Worm (Caenorhabditis elegans) whole organism, L1 larva: ENCODE results near the gene C24D10.5.

Experiments used
- C04F5.9 ChIP-seq: sonication (generic microtip); optimal IDR thresholded peaks from 2 replicates; lab custom pipeline; 2016; ENCODE audit warnings: missing genetic modification characterization, missing compliant biosample characterization
- C34B4.2 ChIP-seq: sonication (generic microtip); optimal IDR thresholded peaks from 2 replicates; lab custom pipeline; 2017; ENCODE audit warnings: mild to moderate bottlenecking, missing genetic modification characterization, missing compliant biosample characterization
- F16B12.6 ChIP-seq: fragments of 150-350 bp; optimal IDR thresholded peaks from 2 replicates; lab custom pipeline; 2014; ENCODE audit warnings: missing biosample characterization, missing genetic modification characterization
- Y116A8C.19 ChIP-seq: sonication (generic microtip); optimal IDR thresholded peaks from 2 replicates; lab custom pipeline; 2016; ENCODE audit warnings: missing compliant biosample characterization, missing genetic modification characterization, borderline replicate concordance
- aha-1 ChIP-seq: fragments of 150-350 bp; optimal IDR thresholded peaks from 2 replicates; lab custom pipeline; 2014; ENCODE audit warnings: missing biosample characterization, missing genetic modification characterization
- ama-1 ChIP-seq: fragments of 150-350 bp; optimal IDR thresholded peaks from 2 replicates; lab custom pipeline; 2014
- blmp-1 ChIP-seq: fragments of 150-350 bp; optimal IDR thresholded peaks from 2 replicates; lab custom pipeline; 2014; ENCODE audit warnings: missing biosample characterization, missing genetic modification characterization
- ceh-63 ChIP-seq: fragments of 200-800 bp; sonication (Bioruptor generic); optimal IDR thresholded peaks from 2 replicates; lab custom pipeline; 2018; ENCODE audit warnings: mild to moderate bottlenecking, missing genetic modification characterization, missing compliant biosample characterization
- ceh-8 ChIP-seq: fragments of 200-800 bp; sonication (Bioruptor generic); optimal IDR thresholded peaks from 2 replicates; lab custom pipeline; 2018; ENCODE audit warnings: mild to moderate bottlenecking, missing genetic modification characterization, moderate library complexity, missing compliant biosample characterization
- ceh-82 ChIP-seq, 3 experiments: fragments of 150-350 bp in 1 of 3; sonication (generic microtip) in 2 of 3; optimal IDR thresholded peaks; 2 replicates each; lab custom pipeline; 2014 to 2017; ENCODE audit warnings: missing biosample characterization in 3 of 3, missing genetic modification characterization in 3 of 3
- ceh-88 ChIP-seq: fragments of 200-800 bp; sonication (Bioruptor generic); IDR thresholded peaks from 2 replicates; pipeline ENCODE4 v1.3.6; 2022; ENCODE audit warnings: missing genetic modification characterization, missing compliant biosample characterization
- ceh-90 ChIP-seq: sonication (generic microtip); optimal IDR thresholded peaks from 2 replicates; lab custom pipeline; 2016; ENCODE audit warnings: missing genetic modification characterization, missing compliant biosample characterization
- ces-1 ChIP-seq: fragments of 150-350 bp; optimal IDR thresholded peaks from 2 replicates; lab custom pipeline; 2014; ENCODE audit warnings: missing biosample characterization, missing genetic modification reagents, missing genetic modification characterization
- dsc-1 ChIP-seq: sonication (generic microtip); optimal IDR thresholded peaks from 2 replicates; lab custom pipeline; 2016; ENCODE audit warnings: mild to moderate bottlenecking, missing genetic modification characterization, missing compliant biosample characterization
- efl-1 ChIP-seq, 4 experiments: fragments of 150-350 bp; optimal IDR thresholded peaks in 3 of 4; peaks in 1 of 4; 1 replicate in 1 of 4; 2 replicates in 3 of 4; lab custom pipeline; 2014; ENCODE audit warnings: missing biosample characterization in 2 of 4, missing genetic modification characterization in 2 of 4, missing genetic modification reagents in 2 of 4
- egl-13 ChIP-seq: sonication (generic microtip); optimal IDR thresholded peaks from 2 replicates; lab custom pipeline; 2016; ENCODE audit warnings: missing genotype, missing genetic modification reagents, missing genetic modification characterization, missing compliant biosample characterization
- egl-27 ChIP-seq, 2 experiments: fragments of 150-350 bp in 1 of 2; sonication (generic microtip); optimal IDR thresholded peaks; 3 replicates each; lab custom pipeline; 2017 to 2018; ENCODE audit warnings: missing biosample characterization in 2 of 2, missing genetic modification characterization in 2 of 2, missing genetic modification reagents in 2 of 2
- elt-2 ChIP-seq: sonication (generic microtip); optimal IDR thresholded peaks from 2 replicates; lab custom pipeline; 2016; ENCODE audit warnings: missing genetic modification characterization, mild to moderate bottlenecking, inconsistent platforms, missing compliant biosample characterization, missing genetic modification reagents
- elt-3 ChIP-seq, 6 experiments: fragments of 150-350 bp in 1 of 6; sonication (generic microtip); optimal IDR thresholded peaks; 2 replicates each; lab custom pipeline; 2017 to 2018; ENCODE audit warnings: missing biosample characterization in 6 of 6, missing genetic modification characterization in 6 of 6, inconsistent platforms in 1 of 6
- fkh-8 ChIP-seq: sonication (generic microtip); optimal IDR thresholded peaks from 2 replicates; lab custom pipeline; 2016; ENCODE audit warnings: mild to moderate bottlenecking, missing genetic modification characterization, missing compliant biosample characterization
- fos-1 ChIP-seq: fragments of 150-350 bp; optimal IDR thresholded peaks from 2 replicates; lab custom pipeline; 2014; ENCODE audit warnings: missing biosample characterization, missing genetic modification characterization
- hlh-17 ChIP-seq: fragments of 200-800 bp; sonication (Bioruptor generic); optimal IDR thresholded peaks from 2 replicates; lab custom pipeline; 2018; ENCODE audit warnings: missing genetic modification characterization, mild to moderate bottlenecking, missing compliant biosample characterization, moderate library complexity, borderline replicate concordance
- hlh-4 ChIP-seq: sonication (generic microtip); optimal IDR thresholded peaks from 2 replicates; lab custom pipeline; 2016; ENCODE audit warnings: mild to moderate bottlenecking, missing genetic modification characterization, missing compliant biosample characterization
- hpl-2 ChIP-seq: fragments of 150-350 bp; optimal IDR thresholded peaks from 2 replicates; lab custom pipeline; 2014; ENCODE audit warnings: missing biosample characterization, missing genetic modification reagents, missing genetic modification characterization
- isw-1 ChIP-seq: fragments of 200-800 bp; sonication (Bioruptor generic); IDR thresholded peaks from 2 replicates; pipeline ENCODE4 v1.3.6; 2022; ENCODE audit warnings: missing genetic modification characterization, missing compliant biosample characterization
- lin-13 ChIP-seq: fragments of 150-350 bp; optimal IDR thresholded peaks from 2 replicates; lab custom pipeline; 2014; ENCODE audit warnings: missing biosample characterization, missing genetic modification reagents, missing genetic modification characterization
- lin-14 ChIP-seq: fragments of 200-800 bp; sonication (Bioruptor generic); optimal IDR thresholded peaks from 2 replicates; lab custom pipeline; 2018; ENCODE audit warnings: mild to moderate bottlenecking, missing genetic modification characterization, moderate library complexity, missing compliant biosample characterization
- lin-15B ChIP-seq: fragments of 150-350 bp; sonication (generic microtip); optimal IDR thresholded peaks from 3 replicates; lab custom pipeline; 2014; ENCODE audit warnings: missing biosample characterization, missing genetic modification characterization
- lin-35 ChIP-seq, 2 experiments: fragments of 150-350 bp; optimal IDR thresholded peaks; 2 replicates each; lab custom pipeline; 2014; ENCODE audit warnings: missing biosample characterization in 2 of 2, missing genetic modification characterization in 2 of 2, missing genetic modification reagents in 2 of 2
- lin-39 ChIP-seq: fragments of 150-350 bp; optimal IDR thresholded peaks from 2 replicates; lab custom pipeline; 2014; ENCODE audit warnings: missing biosample characterization, missing genetic modification reagents, missing genetic modification characterization
- lsy-2 ChIP-seq, 2 experiments: fragments of 150-350 bp; optimal IDR thresholded peaks; 2 replicates each; lab custom pipeline; 2014; ENCODE audit warnings: missing biosample characterization in 2 of 2, missing genetic modification characterization in 2 of 2
- mab-9 ChIP-seq: fragments of 200-800 bp; sonication (Bioruptor generic); IDR thresholded peaks from 2 replicates; pipeline ENCODE4 v1.3.6; 2022; ENCODE audit warnings: missing genetic modification reagents, missing genetic modification characterization, missing compliant biosample characterization
- mdl-1 ChIP-seq, 2 experiments: fragments of 150-350 bp; optimal IDR thresholded peaks; 2 replicates each; lab custom pipeline; 2014 to 2017; ENCODE audit warnings: missing biosample characterization in 2 of 2, missing genetic modification characterization in 2 of 2, inconsistent platforms in 1 of 2
- mep-1 ChIP-seq: fragments of 150-350 bp; optimal IDR thresholded peaks from 2 replicates; lab custom pipeline; 2014; ENCODE audit warnings: missing biosample characterization, missing genetic modification characterization
- nhr-12 ChIP-seq: sonication (generic microtip); optimal IDR thresholded peaks from 2 replicates; lab custom pipeline; 2017; ENCODE audit warnings: missing biosample characterization, missing genetic modification characterization
- nhr-19 ChIP-seq: fragments of 200-800 bp; sonication (Bioruptor generic); conservative IDR thresholded peaks from 2 replicates; pipeline ENCODE4 v1.3.6; 2022; ENCODE audit warnings: missing genetic modification characterization, missing compliant biosample characterization
- nhr-20 ChIP-seq: sonication (generic microtip); optimal IDR thresholded peaks from 2 replicates; lab custom pipeline; 2016; ENCODE audit warnings: mild to moderate bottlenecking, missing genetic modification characterization, missing compliant biosample characterization
- nhr-71 ChIP-seq: sonication (generic microtip); optimal IDR thresholded peaks from 2 replicates; lab custom pipeline; 2016; ENCODE audit warnings: mild to moderate bottlenecking, missing genetic modification characterization, moderate library complexity, missing compliant biosample characterization
- nhr-84 ChIP-seq: sonication (generic microtip); optimal IDR thresholded peaks from 2 replicates; lab custom pipeline; 2017; ENCODE audit warnings: missing biosample characterization, missing genetic modification characterization
- nhr-85 ChIP-seq: sonication (generic microtip); peaks from one replicate; lab custom pipeline; 2016; ENCODE audit warnings: missing genetic modification characterization, inconsistent platforms, missing compliant biosample characterization
- pax-3 ChIP-seq: fragments of 200-800 bp; sonication (Bioruptor generic); optimal IDR thresholded peaks from 2 replicates; lab custom pipeline; 2018; ENCODE audit warnings: mild to moderate bottlenecking, missing genetic modification characterization, moderate library complexity, missing compliant biosample characterization
- pqm-1 ChIP-seq: sonication (generic microtip); optimal IDR thresholded peaks from 3 replicates; lab custom pipeline; 2017; ENCODE audit warnings: missing biosample characterization, missing genetic modification characterization
- rnt-1 ChIP-seq: sonication (generic microtip); optimal IDR thresholded peaks from 2 replicates; lab custom pipeline; 2016; ENCODE audit warnings: mild to moderate bottlenecking, missing genetic modification characterization, moderate library complexity, missing compliant biosample characterization
- skn-1 ChIP-seq: fragments of 150-350 bp; optimal IDR thresholded peaks from 2 replicates; lab custom pipeline; 2014; ENCODE audit warnings: missing biosample characterization, missing genetic modification characterization
- snu-23 ChIP-seq: sonication (generic microtip); optimal IDR thresholded peaks from 2 replicates; lab custom pipeline; 2016; ENCODE audit warnings: missing genetic modification characterization, missing compliant biosample characterization
- sox-4 ChIP-seq: sonication (generic microtip); optimal IDR thresholded peaks from 2 replicates; lab custom pipeline; 2016; ENCODE audit warnings: missing genetic modification characterization, missing compliant biosample characterization
- sup-37 ChIP-seq: fragments of 200-800 bp; sonication (Bioruptor generic); optimal IDR thresholded peaks from 2 replicates; lab custom pipeline; 2018; ENCODE audit warnings: mild to moderate bottlenecking, missing genetic modification characterization, missing compliant biosample characterization
- tbx-2 ChIP-seq: sonication (generic microtip); optimal IDR thresholded peaks from 2 replicates; lab custom pipeline; 2016; ENCODE audit warnings: missing genetic modification characterization, missing compliant biosample characterization
- tlp-1 ChIP-seq: fragments of 150-350 bp; optimal IDR thresholded peaks from 2 replicates; lab custom pipeline; 2014; ENCODE audit warnings: missing biosample characterization, missing genetic modification characterization
- unc-130 ChIP-seq: fragments of 150-350 bp; optimal IDR thresholded peaks from 2 replicates; lab custom pipeline; 2017; ENCODE audit warnings: missing biosample characterization, missing genetic modification characterization, inconsistent platforms
- unc-86 ChIP-seq: sonication (generic microtip); optimal IDR thresholded peaks from 2 replicates; lab custom pipeline; 2016; ENCODE audit warnings: missing genetic modification characterization, missing compliant biosample characterization
- unc-98 ChIP-seq: fragments of 200-800 bp; sonication (Bioruptor generic); IDR thresholded peaks from 2 replicates; pipeline ENCODE4 v1.3.6; 2022; ENCODE audit warnings: missing genetic modification characterization, missing compliant biosample characterization
- xbp-1 ChIP-seq: sonication (generic microtip); optimal IDR thresholded peaks from 2 replicates; lab custom pipeline; 2016; ENCODE audit warnings: missing genetic modification characterization, missing compliant biosample characterization
- zag-1 ChIP-seq: fragments of 150-350 bp; optimal IDR thresholded peaks from 2 replicates; lab custom pipeline; 2014; ENCODE audit warnings: missing biosample characterization, missing genetic modification characterization

Gene C24D10.5

ce11 chrIV:5134798-5135197 lies 15.1 kb upstream of the C24D10.5 start:
- TF ChIP-seq lin-13 (GFP tag; lab: Kevin White, UChicago) (no peak), isw-1 (no peak), nhr-84 (no peak), pqm-1 (no peak), snu-23 (no peak), lin-15B (tag; lab: Kevin White, UChicago) (no peak), zag-1 (no peak), nhr-85 (peak; percentile 57), elt-2 (tag; lab: Kevin White, UChicago) (no peak), nhr-71 (tag; lab: Kevin White, UChicago) (no peak), sup-37 (GFP tag; lab: Kevin White, UChicago) (no peak), Y116A8C.19 (tag; lab: Kevin White, UChicago) (no peak), efl-1 (optimal IDR thresholded peaks at IDR 0.05; lab: Kevin White, UChicago) (no peak), efl-1 (GFP tag; optimal IDR thresholded peaks at IDR 0.05 in 1 of 2; lab: Kevin White, UChicago) (no peak), C04F5.9 (tag; lab: Kevin White, UChicago) (no peak), hpl-2 (GFP tag; lab: Kevin White, UChicago) (no peak), lsy-2 (tag; optimal IDR thresholded peaks at IDR 0.05; lab: Kevin White, UChicago) (no peak), hlh-4 (tag; lab: Kevin White, UChicago) (no peak), lin-35 (GFP tag; optimal IDR thresholded peaks at IDR 0.05; lab: Kevin White, UChicago) (peak; percentile 5 to 16), tbx-2 (tag; lab: Kevin White, UChicago) (no peak), tlp-1 (tag; lab: Kevin White, UChicago) (no peak), aha-1 (no peak), fos-1 (peak; percentile 59), pax-3 (tag; lab: Kevin White, UChicago) (no peak), ceh-82 (tag; optimal IDR thresholded peaks at IDR 0.05; lab: Kevin White, UChicago) (no peak), unc-98 (GFP tag; lab: Robert Waterston, UW) (no peak), xbp-1 (tag; lab: Kevin White, UChicago) (no peak), ceh-88 (GFP tag; lab: Robert Waterston, UW) (no peak), ces-1 (GFP tag; lab: Kevin White, UChicago) (no peak), lin-14 (peak; percentile 59), ama-1 (lab: Kevin White, UChicago) (no peak), blmp-1 (peak; percentile 22), lin-39 (no peak), ceh-8 (GFP tag; lab: Kevin White, UChicago) (no peak), hlh-17 (GFP tag; lab: Kevin White, UChicago) (no peak), skn-1 (tag; lab: Kevin White, UChicago) (no peak), C34B4.2 (no peak), dsc-1 (no peak), F16B12.6 (tag; lab: Kevin White, UChicago) (no peak), mdl-1 (tag; optimal IDR thresholded peaks at IDR 0.05; lab: Kevin White, UChicago) (no peak), ceh-90 (tag; lab: Kevin White, UChicago) (no peak)
- TF ChIP-seq, all 84 proteins: peak for 5

DNA sequence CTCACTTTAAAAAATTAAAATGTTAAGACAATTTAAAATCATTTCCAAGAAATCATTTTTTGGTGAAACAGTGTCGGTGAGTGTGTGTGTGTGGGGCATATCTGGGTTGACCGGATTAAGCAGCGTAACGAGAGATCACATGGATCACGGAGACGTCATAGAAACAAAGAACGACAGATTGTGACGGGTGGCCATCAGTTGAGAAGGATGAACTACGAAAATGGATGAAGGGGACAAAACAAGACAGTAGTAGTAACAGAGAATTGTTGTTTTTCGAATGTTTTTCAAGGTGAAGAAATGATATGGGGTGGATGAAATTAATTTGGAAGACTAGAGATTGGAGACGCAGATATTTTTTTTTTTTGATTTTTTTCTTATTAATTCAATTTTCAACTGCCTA lies 13.4 kb upstream of the C24D10.5 start:
- TF ChIP-seq ama-1 (lab: Kevin White, UChicago) = no peak
- peak; percentile 25 for TF ChIP-seq snu-23
- peak; percentile 81 for TF ChIP-seq nhr-85
- peak in 2 of 6 experiments; percentile 23 to 46 for TF ChIP-seq elt-3 (tag; optimal IDR thresholded peaks at IDR 0.05; lab: Kevin White, UChicago)
- no peak for TF ChIP-seq fkh-8
- no peak for TF ChIP-seq sox-4 (tag; lab: Kevin White, UChicago)
- no peak for TF ChIP-seq mab-9
- no peak for TF ChIP-seq unc-130
- peak; percentile 77 for TF ChIP-seq blmp-1
- no peak for TF ChIP-seq lin-13 (GFP tag; lab: Kevin White, UChicago)
- TF ChIP-seq nhr-20 = peak; percentile 30
- TF ChIP-seq egl-13 (tag; lab: Kevin White, UChicago) = no peak
- no peak for TF ChIP-seq zag-1
- no peak for TF ChIP-seq nhr-12 (tag; lab: Kevin White, UChicago)
- TF ChIP-seq nhr-71 (tag; lab: Kevin White, UChicago) = peak; percentile 2
- peak; percentile 37 for TF ChIP-seq mep-1 (tag; lab: Kevin White, UChicago)
- no peak for TF ChIP-seq nhr-19 (GFP tag; lab: Robert Waterston, UW)
- no peak for TF ChIP-seq egl-27 (tag; optimal IDR thresholded peaks at IDR 0.05; lab: Kevin White, UChicago)
- TF ChIP-seq lin-14 = peak; percentile 55
- TF ChIP-seq unc-86 = no peak
- no peak for TF ChIP-seq rnt-1 (tag; lab: Kevin White, UChicago)
- no peak for TF ChIP-seq ceh-63
